Fruit fly (Drosophila melanogaster): ENCODE results near the gene CG11755.

CG11755 gene

dm6 chr3R:8676560-8677000 lies at the start of gene CG11755, which contains the start of the genes Unc50 and CG8043:
TSS of gene CG11755 (plus strand) at chr3R:8676915.
TSS of gene Unc50 (minus strand) at chr3R:8676613.
TSS of gene CG8043 (plus strand) at chr3R:8676915.
- TF ChIP-seq noc (tag; optimal IDR thresholded peaks at IDR 0.05), result peak; percentile 84

dm6 chr3R:8635778-8636177 lies 40.9 kb upstream of the CG11755 start, which contains the start of gene Or85e:
TSS of gene Or85e (minus strand) at chr3R:8635878.
- no peak for TF ChIP-seq noc (tag; optimal IDR thresholded peaks at IDR 0.05)

- no peak for TF ChIP-seq noc (tag; optimal IDR thresholded peaks at IDR 0.05)
Observed at dm6 chr3R:8638629-8639028, 38.1 kb upstream of the CG11755 start.

DNA sequence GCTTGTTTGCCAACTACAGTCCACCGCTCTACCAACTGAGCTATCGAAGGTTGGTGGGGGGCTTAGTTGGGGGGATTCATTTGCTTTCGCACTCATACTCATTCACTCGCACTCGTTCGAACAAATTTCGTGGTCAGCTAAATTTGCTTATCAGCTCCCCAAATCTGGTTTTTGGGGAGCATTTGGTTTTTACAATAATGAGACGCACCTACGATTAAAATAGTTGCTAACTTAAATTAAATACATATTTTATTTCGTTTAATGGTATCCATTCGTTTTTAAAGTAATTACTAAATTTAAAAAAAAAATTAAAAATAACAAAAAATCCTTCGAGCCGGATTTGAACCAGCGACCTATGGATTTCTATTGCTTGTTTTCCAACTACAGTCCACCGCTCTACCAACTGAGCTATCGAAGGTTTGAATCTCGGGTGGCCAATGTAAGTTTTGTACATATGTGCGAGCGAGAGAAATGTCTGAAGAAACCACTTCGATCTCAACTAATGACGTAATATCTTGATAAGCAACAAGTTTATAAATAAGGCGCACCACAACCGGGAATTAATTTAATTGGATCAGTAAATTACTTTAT lies 34.2 kb upstream of the CG11755 start:
- TF ChIP-seq noc (tag; optimal IDR thresholded peaks at IDR 0.05), result peak; percentile 29

- no peak for TF ChIP-seq noc (tag; optimal IDR thresholded peaks at IDR 0.05)
Observed at dm6 chr3R:8645580-8646220, 31.0 kb upstream of the CG11755 start, which contains the start of gene Cyp313b1. TSS of gene Cyp313b1 (minus strand) at chr3R:8645650.

DNA sequence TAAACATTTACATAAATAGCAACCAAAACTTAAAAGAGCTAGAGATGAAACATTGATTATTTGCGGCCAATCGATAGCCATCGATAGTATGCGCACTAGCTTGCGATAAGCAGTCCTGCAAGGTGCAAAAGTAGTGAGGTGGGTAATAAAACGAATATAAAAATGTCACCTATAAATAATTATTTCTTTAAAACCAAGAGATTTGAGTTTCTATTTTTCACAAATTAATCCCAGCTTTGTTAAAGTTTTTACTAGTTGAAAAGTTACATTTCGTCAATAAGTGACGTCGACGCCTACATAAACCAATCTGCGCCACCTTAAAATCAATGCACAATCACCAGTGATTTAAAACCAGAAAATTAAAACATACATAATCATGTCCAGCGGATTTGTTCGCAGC lies 26.0 kb upstream of the CG11755 start, which contains the start of the genes Mkk4 and SLIRP2:
TSS of gene Mkk4 (minus strand) at position 56 of the 400 bp plus-strand sequence.
TSS of gene SLIRP2 (plus strand) at position 344 of the 400 bp plus-strand sequence.
- peak; percentile 98 for TF ChIP-seq noc (tag; optimal IDR thresholded peaks at IDR 0.05)

- peak; percentile 77 for TF ChIP-seq noc (tag; optimal IDR thresholded peaks at IDR 0.05)
Observed at dm6 chr3R:8652731-8653130, 24.0 kb upstream of the CG11755 start, which contains the start of the genes Sys1 and Dhod. TSS of gene Sys1 (plus strand) at chr3R:8652821. TSS of gene Dhod (minus strand) at chr3R:8652916.

DNA sequence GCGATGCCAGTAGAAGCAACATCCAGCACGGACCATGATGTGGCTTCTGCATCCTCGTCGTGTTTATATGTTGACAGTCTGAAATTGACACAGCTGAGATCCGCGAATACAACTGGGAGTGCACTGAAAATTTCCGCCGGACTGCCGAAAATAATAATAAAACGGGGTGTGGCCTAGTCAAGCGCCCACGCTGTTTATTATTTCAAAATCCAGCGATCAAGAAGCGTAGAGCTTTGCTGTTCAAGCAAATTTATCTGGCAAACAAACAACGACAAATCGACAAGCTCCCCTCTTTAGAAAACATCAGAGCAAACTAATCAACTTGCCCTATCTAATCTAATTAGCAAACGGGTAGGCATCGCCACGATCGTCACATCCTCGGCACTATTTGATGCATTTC lies 22.7 kb upstream of the CG11755 start:
- no peak for TF ChIP-seq noc (tag; optimal IDR thresholded peaks at IDR 0.05)

DNA sequence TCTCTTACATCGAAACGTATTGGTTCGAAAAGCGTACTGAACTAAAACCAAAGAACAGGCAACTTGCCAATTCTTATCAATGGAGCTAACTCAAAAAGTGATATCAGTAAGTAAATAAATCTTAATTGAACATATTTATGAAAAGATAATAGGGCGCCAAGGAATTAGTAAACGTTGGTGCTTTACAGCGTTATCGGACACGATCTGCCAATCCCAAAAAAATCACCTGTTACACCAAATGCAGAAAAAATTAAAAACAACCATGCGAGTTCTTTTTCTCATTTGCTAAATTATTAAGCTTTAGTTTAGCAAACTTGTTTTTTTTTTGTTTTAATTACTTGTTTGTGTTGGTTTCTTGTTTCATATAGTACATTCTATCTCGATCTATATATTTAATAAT lies 22.0 kb upstream of the CG11755 start, which contains the start of gene CG42489:
TSS of gene CG42489 (minus strand) at position 101 of the 400 bp plus-strand sequence.
- TF ChIP-seq noc (tag; optimal IDR thresholded peaks at IDR 0.05), result no peak

DNA sequence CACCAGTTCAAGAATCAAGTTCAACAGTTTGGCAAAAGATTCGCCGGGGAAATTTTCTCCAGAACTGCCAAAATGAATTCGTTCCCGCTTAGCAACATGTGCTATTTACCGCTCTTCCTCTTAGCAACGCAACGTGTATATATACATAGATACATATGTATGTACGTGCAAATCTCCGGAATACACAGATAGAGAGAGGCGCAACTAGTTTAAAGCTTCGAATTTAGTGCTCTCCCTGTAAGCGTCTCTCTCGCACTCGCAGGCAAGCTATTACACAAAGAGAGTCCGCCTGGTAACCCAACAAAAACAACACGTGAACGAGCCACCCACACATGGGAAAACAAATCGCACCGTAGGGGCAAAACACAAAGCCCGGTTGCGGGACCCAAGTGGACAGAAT lies 18.0 kb upstream of the CG11755 start:
- TF ChIP-seq noc (tag; optimal IDR thresholded peaks at IDR 0.05), result no peak

DNA sequence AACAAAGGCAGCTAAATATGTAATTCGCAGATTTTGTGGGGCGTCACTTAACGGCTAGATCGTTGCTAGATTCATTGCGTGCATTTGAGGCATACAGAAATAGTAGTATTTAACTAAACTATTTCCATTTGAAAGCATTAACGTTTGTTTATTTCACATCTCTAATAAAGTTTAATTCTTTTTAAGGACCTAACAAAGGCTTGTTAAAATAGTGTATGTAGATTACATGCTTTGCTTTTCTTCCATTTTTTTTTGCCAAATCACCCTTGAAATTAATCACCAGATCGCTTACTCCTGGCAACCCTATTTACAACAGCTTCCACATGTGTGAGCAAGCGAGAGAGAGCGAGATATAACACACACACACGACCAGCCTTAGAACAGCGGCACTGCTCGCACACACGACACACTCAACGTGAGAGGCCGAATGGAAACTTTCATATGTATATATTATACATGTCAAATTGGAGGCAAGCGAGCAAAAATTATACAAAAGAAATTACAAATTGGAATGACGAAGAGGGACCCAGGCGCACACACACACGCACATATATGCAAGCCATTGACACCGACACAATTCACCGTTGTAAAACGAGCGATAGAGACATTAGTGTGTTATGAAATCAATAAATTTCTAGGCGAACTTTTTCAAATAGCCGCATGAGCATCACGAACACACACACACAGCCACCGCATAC lies 17.4 kb upstream of the CG11755 start:
- TF ChIP-seq noc (tag; optimal IDR thresholded peaks at IDR 0.05), result peak; percentile 62

dm6 chr3R:8659907-8660660 lies 16.6 kb upstream of the CG11755 start:
- peak; percentile 7 for TF ChIP-seq noc (tag; optimal IDR thresholded peaks at IDR 0.05)

DNA sequence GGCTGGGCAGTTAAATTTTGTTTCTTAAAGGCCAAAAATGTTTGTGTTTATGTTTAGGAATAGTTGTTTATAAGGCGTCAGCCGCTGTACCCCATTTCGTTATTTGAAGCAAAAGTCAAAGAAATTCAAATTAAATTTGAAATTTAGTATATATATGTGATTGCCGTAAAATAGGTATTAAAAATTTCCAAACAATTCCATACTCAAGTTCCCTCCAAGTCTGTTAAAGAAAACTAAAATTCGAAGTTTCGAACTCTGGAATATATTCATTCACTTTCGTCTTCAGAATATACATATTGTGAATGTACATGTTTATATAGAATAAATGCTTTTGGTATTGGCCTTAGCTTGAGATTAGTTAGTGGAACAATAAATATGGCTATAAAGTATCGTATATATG lies 16.1 kb upstream of the CG11755 start, which contains the start of gene bel:
TSS of gene bel (minus strand) at position 101 of the 400 bp plus-strand sequence.
- no peak for TF ChIP-seq noc (tag; optimal IDR thresholded peaks at IDR 0.05)

DNA sequence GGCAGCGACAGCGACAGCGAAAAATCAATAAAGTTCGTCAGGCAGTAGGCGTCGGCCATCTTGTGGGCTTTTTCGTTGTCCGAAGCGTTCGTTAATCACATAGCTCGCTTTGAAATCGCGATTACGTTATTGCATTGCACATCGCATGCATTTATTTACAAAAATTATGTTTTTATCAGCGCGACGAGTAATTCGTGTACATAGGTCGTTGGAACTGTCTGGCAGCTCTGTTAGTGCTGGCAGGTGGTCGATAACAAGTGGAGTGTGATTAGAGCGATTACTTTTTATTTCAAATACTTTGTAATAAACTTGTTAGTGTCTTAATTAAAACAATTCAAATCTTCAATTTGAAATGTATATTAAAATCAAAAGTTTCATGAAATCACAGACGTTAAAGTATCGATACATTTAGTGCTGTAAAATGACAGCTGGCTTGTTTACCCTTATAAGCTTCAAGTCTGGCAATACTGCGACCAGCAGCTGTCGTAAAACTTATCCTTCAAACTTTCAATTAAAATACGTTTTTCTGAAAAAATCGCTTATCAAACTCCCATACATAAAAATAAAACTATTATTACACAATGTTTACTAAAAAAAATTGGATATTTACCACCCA lies 12.9 kb upstream of the CG11755 start, which contains the start of gene CG8032:
TSS of gene CG8032 (plus strand) at position 448 of the 616 bp plus-strand sequence.
- peak; percentile 52 for TF ChIP-seq noc (tag; optimal IDR thresholded peaks at IDR 0.05)

Data from whole organism, larva.